Fruit fly (Drosophila melanogaster) whole organism, embryonic: ENCODE results near the gene jhamt.
A peak's percentile ranks its signal among the peaks of the same experiment; 100 is the strongest.

Experiments used
- CG1024 ChIP-seq: fragments of 200-800 bp; sonication (Bioruptor generic); IDR thresholded peaks from 2 replicates; pipeline ENCODE4 v1.3.6; 2022; ENCODE audit warnings: missing biosample characterization, missing genetic modification characterization
- CG10543 ChIP-seq: fragments of 200-800 bp; sonication (Bioruptor generic); optimal IDR thresholded peaks from 3 replicates; lab custom pipeline; 2017; ENCODE audit warnings: missing biosample characterization, mild to moderate bottlenecking, missing genetic modification characterization, moderate library complexity
- CG10565 ChIP-seq: fragments of 200-800 bp; sonication (Bioruptor generic); optimal IDR thresholded peaks from 3 replicates; lab custom pipeline; 2016; ENCODE audit warnings: missing biosample characterization, mild to moderate bottlenecking, missing genetic modification characterization
- CG10979 ChIP-seq: fragments of 200-800 bp; sonication (Bioruptor generic); optimal IDR thresholded peaks from 2 replicates; lab custom pipeline; 2018; ENCODE audit warnings: missing biosample characterization, mild to moderate bottlenecking, missing genetic modification characterization, moderate library complexity
- CG12236 ChIP-seq: fragments of 200-800 bp; sonication (Bioruptor generic); optimal IDR thresholded peaks from 2 replicates; lab custom pipeline; 2016; ENCODE audit warnings: missing biosample characterization, missing genetic modification characterization
- CG13287 ChIP-seq: fragments of 200-800 bp; sonication (Bioruptor generic); IDR thresholded peaks from 2 replicates; pipeline ENCODE4 v1.3.6; 2022; ENCODE audit warnings: missing biosample characterization, missing genetic modification characterization; ENCODE audit not compliant: partially characterized antibody
- CG13624 ChIP-seq: fragments of 200-800 bp; sonication (Bioruptor generic); optimal IDR thresholded peaks from 2 replicates; lab custom pipeline; 2016; ENCODE audit warnings: missing biosample characterization, missing genetic modification characterization
- CG15269 ChIP-seq: fragments of 200-800 bp; sonication (Bioruptor generic); optimal IDR thresholded peaks from 2 replicates; lab custom pipeline; 2018; ENCODE audit warnings: missing biosample characterization, mild to moderate bottlenecking, missing genetic modification characterization, moderate library complexity
- CG1529 ChIP-seq: fragments of 200-800 bp; sonication (Bioruptor generic); optimal IDR thresholded peaks from 3 replicates; lab custom pipeline; 2018; ENCODE audit warnings: missing biosample characterization, missing genetic modification characterization
- CG1602 ChIP-seq: fragments of 200-800 bp; sonication (Bioruptor generic); optimal IDR thresholded peaks from 3 replicates; lab custom pipeline; 2016; ENCODE audit warnings: missing biosample characterization, missing genetic modification characterization
- CG17385 ChIP-seq: fragments of 200-800 bp; sonication (Bioruptor generic); optimal IDR thresholded peaks from 3 replicates; lab custom pipeline; 2018; ENCODE audit warnings: missing biosample characterization, mild to moderate bottlenecking, missing genetic modification characterization
- CG17829 ChIP-seq: fragments of 200-800 bp; optimal IDR thresholded peaks from 2 replicates; lab custom pipeline; 2019; ENCODE audit warnings: missing biosample characterization, mild to moderate bottlenecking, missing genetic modification characterization, moderate library complexity
- CG17912 ChIP-seq: fragments of 200-800 bp; sonication (Bioruptor generic); optimal IDR thresholded peaks from 2 replicates; lab custom pipeline; 2018; ENCODE audit warnings: missing biosample characterization, mild to moderate bottlenecking, missing genetic modification characterization
- CG18476 ChIP-seq: fragments of 200-800 bp; sonication (Bioruptor generic); optimal IDR thresholded peaks from 2 replicates; lab custom pipeline; 2016; ENCODE audit warnings: missing biosample characterization, mild to moderate bottlenecking, missing genetic modification characterization
- CG2199 ChIP-seq: fragments of 200-800 bp; sonication (Bioruptor generic); IDR thresholded peaks from 3 replicates; pipeline ENCODE4 v1.3.6; 2022; ENCODE audit warnings: missing biosample characterization, missing genetic modification characterization
- CG2712 ChIP-seq: fragments of 200-800 bp; optimal IDR thresholded peaks from 3 replicates; lab custom pipeline; 2019; ENCODE audit warnings: missing biosample characterization, mild to moderate bottlenecking, missing genetic modification characterization, moderate library complexity
- CG31224 ChIP-seq: fragments of 200-800 bp; sonication (Bioruptor generic); IDR thresholded peaks from 2 replicates; pipeline ENCODE4 v1.3.6; 2022; ENCODE audit warnings: missing biosample characterization, missing genetic modification characterization
- CG32767 ChIP-seq: fragments of 200-800 bp; sonication (Bioruptor generic); IDR thresholded peaks from 2 replicates; pipeline ENCODE4 v1.3.6; 2022; ENCODE audit warnings: missing biosample characterization, missing genetic modification characterization
- CG34422 ChIP-seq: fragments of 200-800 bp; sonication (Bioruptor generic); IDR thresholded peaks from 3 replicates; pipeline ENCODE4 v1.3.6; 2022; ENCODE audit warnings: missing biosample characterization, missing genetic modification characterization
- CG4730 ChIP-seq: fragments of 200-800 bp; sonication (Bioruptor generic); IDR thresholded peaks from 2 replicates; pipeline ENCODE4 v1.3.6; 2022; ENCODE audit warnings: missing biosample characterization, missing genetic modification characterization
- CG4854 ChIP-seq: fragments of 200-800 bp; sonication (Bioruptor generic); optimal IDR thresholded peaks from 2 replicates; lab custom pipeline; 2016; ENCODE audit warnings: missing biosample characterization, missing genetic modification characterization, inconsistent platforms
- CG7745 ChIP-seq: fragments of 200-800 bp; sonication (Bioruptor generic); optimal IDR thresholded peaks from 2 replicates; lab custom pipeline; 2018; ENCODE audit warnings: missing biosample characterization, mild to moderate bottlenecking, missing genetic modification characterization, moderate library complexity
- CG8359 ChIP-seq: fragments of 200-800 bp; sonication (Bioruptor generic); optimal IDR thresholded peaks from 2 replicates; lab custom pipeline; 2017; ENCODE audit warnings: missing biosample characterization, mild to moderate bottlenecking, missing genetic modification characterization, borderline replicate concordance
- Dll ChIP-seq: fragments of 200-800 bp; sonication (Bioruptor generic); IDR thresholded peaks from 4 replicates; pipeline ENCODE4 v1.3.6; 2022; ENCODE audit warnings: missing biosample characterization, missing genetic modification characterization; ENCODE audit not compliant: partially characterized antibody
- Fer1 ChIP-seq: fragments of 200-800 bp; sonication (Bioruptor generic); optimal IDR thresholded peaks from 2 replicates; lab custom pipeline; 2017; ENCODE audit warnings: missing biosample characterization, mild to moderate bottlenecking, missing genetic modification characterization
- Gug ChIP-seq: fragments of 200-800 bp; sonication (Bioruptor generic); IDR thresholded peaks from 4 replicates; pipeline ENCODE4 v1.3.6; 2022; ENCODE audit warnings: missing biosample characterization, missing genetic modification characterization
- Kr ChIP-seq: fragments of 200-800 bp; sonication (Bioruptor generic); optimal IDR thresholded peaks from 2 replicates; lab custom pipeline; 2017; ENCODE audit warnings: missing biosample characterization, mild to moderate bottlenecking, missing genetic modification characterization
- Med ChIP-seq: fragments of 200-800 bp; sonication (Bioruptor generic); peaks from one replicate; lab custom pipeline; 2016; ENCODE audit warnings: missing biosample characterization, missing genetic modification characterization, mild to moderate bottlenecking, inconsistent platforms, moderate library complexity
- Mes4 ChIP-seq: fragments of 200-800 bp; sonication (Bioruptor generic); optimal IDR thresholded peaks from 2 replicates; lab custom pipeline; 2016; ENCODE audit warnings: missing biosample characterization, missing genetic modification characterization
- Neu2 ChIP-seq: fragments of 200-800 bp; sonication (Bioruptor generic); optimal IDR thresholded peaks from 3 replicates; lab custom pipeline; 2016; ENCODE audit warnings: missing biosample characterization, missing genetic modification characterization, borderline replicate concordance
- Nf-YC ChIP-seq: fragments of 200-800 bp; optimal IDR thresholded peaks from 3 replicates; lab custom pipeline; 2019; ENCODE audit warnings: missing biosample characterization, mild to moderate bottlenecking, missing genetic modification characterization, moderate library complexity
- Optix ChIP-seq: fragments of 200-800 bp; sonication (Bioruptor generic); IDR thresholded peaks from 3 replicates; pipeline ENCODE4 v1.3.6; 2022; ENCODE audit warnings: missing biosample characterization, missing genetic modification characterization
- Pdp1 ChIP-seq, 2 experiments: fragments of 200-800 bp; sonication (Bioruptor generic); optimal IDR thresholded peaks; 3 replicates each; lab custom pipeline; 2016; ENCODE audit warnings: missing biosample characterization in 2 of 2, missing genetic modification characterization in 2 of 2, mild to moderate bottlenecking in 1 of 2, moderate library complexity in 1 of 2
- Vsx1 ChIP-seq: fragments of 200-800 bp; sonication (Bioruptor generic); optimal IDR thresholded peaks from 2 replicates; lab custom pipeline; 2017; ENCODE audit warnings: missing biosample characterization, mild to moderate bottlenecking, missing genetic modification characterization, missing genetic modification reagents
- Xbp1 ChIP-seq: fragments of 200-800 bp; sonication (Bioruptor generic); optimal IDR thresholded peaks from 3 replicates; lab custom pipeline; 2016; ENCODE audit warnings: missing biosample characterization, mild to moderate bottlenecking, missing genetic modification characterization
- dysf ChIP-seq: fragments of 200-800 bp; sonication (Bioruptor generic); IDR thresholded peaks from 3 replicates; pipeline ENCODE4 v1.3.6; 2022; ENCODE audit warnings: missing biosample characterization, missing genetic modification characterization
- eyg ChIP-seq: fragments of 200-800 bp; sonication (Bioruptor generic); optimal IDR thresholded peaks from 3 replicates; lab custom pipeline; 2016; ENCODE audit warnings: missing biosample characterization, missing genetic modification characterization
- kni ChIP-seq: fragments of 200-800 bp; sonication (Bioruptor generic); optimal IDR thresholded peaks from 3 replicates; lab custom pipeline; 2017; ENCODE audit warnings: mild to moderate bottlenecking, missing biosample characterization, missing genetic modification reagents, missing genetic modification characterization
- lola ChIP-seq, 3 experiments: fragments of >200 bp in 2 of 3; fragments of 200-800 bp in 1 of 3; sonication (Bioruptor generic) in 1 of 3; optimal IDR thresholded peaks; 2 replicates each; lab custom pipeline; 2017 to 2019; ENCODE audit warnings: missing biosample characterization in 3 of 3, missing genetic modification characterization in 3 of 3, mild to moderate bottlenecking in 1 of 3, moderate library complexity in 1 of 3
- maf-S ChIP-seq: fragments of 200-800 bp; sonication (Bioruptor generic); optimal IDR thresholded peaks from 2 replicates; lab custom pipeline; 2016; ENCODE audit warnings: missing biosample characterization, missing genetic modification characterization
- onecut ChIP-seq: fragments of 200-800 bp; sonication (Bioruptor generic); IDR thresholded peaks from 2 replicates; pipeline ENCODE4 v1.3.6; 2022; ENCODE audit warnings: missing biosample characterization, missing genetic modification characterization
- prd ChIP-seq, 3 experiments: fragments of >200 bp in 2 of 3; fragments of 200-800 bp in 1 of 3; sonication (Bioruptor generic) in 1 of 3; optimal IDR thresholded peaks in 2 of 3; IDR thresholded peaks in 1 of 3; 2 replicates in 2 of 3; 3 replicates in 1 of 3; pipeline versions ENCODE4 v1.3.6 to Lab custom; 2017 to 2022; ENCODE audit warnings: missing biosample characterization in 1 of 3, missing genetic modification characterization in 1 of 3
- rib ChIP-seq: fragments of 200-800 bp; sonication (Bioruptor generic); IDR thresholded peaks from 2 replicates; pipeline ENCODE4 v1.3.6; 2022; ENCODE audit warnings: missing biosample characterization, missing genetic modification characterization
- sd ChIP-seq: fragments of 200-800 bp; sonication (Bioruptor generic); optimal IDR thresholded peaks from 3 replicates; lab custom pipeline; 2018; ENCODE audit warnings: missing biosample characterization, mild to moderate bottlenecking, missing genetic modification characterization, moderate library complexity
- so ChIP-seq: fragments of 200-800 bp; sonication (Bioruptor generic); IDR thresholded peaks from 3 replicates; pipeline ENCODE4 v1.3.6; 2022; ENCODE audit warnings: missing biosample characterization, missing genetic modification characterization
- sr ChIP-seq: fragments of 200-800 bp; sonication (Bioruptor generic); IDR thresholded peaks from 3 replicates; pipeline ENCODE4 v1.3.6; 2022; ENCODE audit warnings: missing biosample characterization, missing genetic modification characterization
- twi ChIP-seq: fragments of 200-800 bp; optimal IDR thresholded peaks from 2 replicates; lab custom pipeline; 2019; ENCODE audit warnings: missing biosample characterization, mild to moderate bottlenecking, missing genetic modification characterization, moderate library complexity
- vfl ChIP-seq: fragments of 200-800 bp; sonication (Bioruptor generic); optimal IDR thresholded peaks from 2 replicates; lab custom pipeline; 2016; ENCODE audit warnings: missing biosample characterization, missing genetic modification characterization
- yki ChIP-seq: fragments of >200 bp; optimal IDR thresholded peaks from 3 replicates; lab custom pipeline; 2018

Gene jhamt

DNA sequence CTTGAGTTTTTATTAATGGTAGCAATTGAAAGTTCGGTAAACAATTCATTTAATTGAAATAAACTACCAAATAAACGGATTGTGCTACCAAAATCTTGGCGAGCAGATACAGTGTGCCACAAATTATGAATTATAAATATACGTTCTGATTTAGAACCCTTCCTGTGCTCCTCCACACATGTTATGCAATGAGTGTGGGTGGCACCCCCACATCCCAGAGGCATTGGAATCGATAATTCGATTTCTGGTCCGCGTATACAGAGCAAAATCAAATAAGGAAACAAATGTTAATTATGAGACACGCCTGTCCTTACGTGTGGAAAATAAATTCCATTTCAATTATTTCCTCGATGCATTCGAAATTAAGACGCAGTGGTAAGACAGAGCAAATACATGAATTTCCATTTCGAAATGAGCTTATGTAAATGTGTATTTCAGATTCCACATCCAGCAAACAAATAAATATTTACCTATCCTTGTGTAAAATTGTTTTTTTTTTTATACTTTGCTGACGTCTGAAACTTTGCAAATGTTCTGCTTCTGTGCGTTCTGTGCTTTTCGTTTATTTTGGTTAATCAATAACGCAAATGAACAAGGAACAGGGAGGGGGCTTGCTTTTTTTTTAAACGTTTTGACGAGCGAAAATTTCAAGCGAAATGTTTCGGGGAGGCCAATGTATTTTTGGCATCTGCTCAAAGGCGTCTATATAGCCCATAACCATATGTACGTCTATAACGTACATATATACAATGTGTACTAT, 43.7 kb upstream of the jhamt start:
- TF ChIP-seq CG17385 (no peak), Fer1 (GFP tag; lab: Kevin White, UChicago) (no peak), Dll (GFP tag; lab: Robert Waterston, UW) (no peak), sr (GFP tag; lab: Robert Waterston, UW) (0 out of 3 replicates have a peak, but pooled peaks have one; percentile 35), Pdp1 (GFP tag; optimal IDR thresholded peaks at IDR 0.05; lab: Kevin White, UChicago) (peak in 1 of 2 experiments; percentile 85), prd (optimal IDR thresholded peaks at IDR 0.05; lab: Kevin White, UChicago) (no peak), prd (GFP tag; IDR thresholded peaks at IDR 0.05; lab: Robert Waterston, UW) (no peak), CG1602 (no peak), Med (GFP tag; lab: Kevin White, UChicago) (peak; percentile 10), Neu2 (GFP tag; lab: Kevin White, UChicago) (no peak), CG10979 (tag; lab: Kevin White, UChicago) (no peak), Vsx1 (GFP tag; lab: Kevin White, UChicago) (no peak), CG15269 (tag; lab: Kevin White, UChicago) (no peak), CG10543 (GFP tag; lab: Kevin White, UChicago) (peak; percentile 59), vfl (GFP tag; lab: Kevin White, UChicago) (no peak), CG7745 (tag; lab: Kevin White, UChicago) (no peak), Xbp1 (GFP tag; lab: Kevin White, UChicago) (no peak), maf-S (GFP tag; lab: Kevin White, UChicago) (no peak), CG4730 (GFP tag; lab: Robert Waterston, UW) (no peak), CG18476 (no peak), CG1529 (GFP tag; lab: Kevin White, UChicago) (no peak), Mes4 (GFP tag; lab: Kevin White, UChicago) (no peak), CG4854 (no peak), yki (no peak), sd (tag; lab: Kevin White, UChicago) (peak; percentile 79), eyg (no peak), Kr (no peak), onecut (peak; percentile 63), CG34422 (GFP tag; lab: Robert Waterston, UW) (no peak), rib (GFP tag; lab: Robert Waterston, UW) (peak; percentile 65)

DNA sequence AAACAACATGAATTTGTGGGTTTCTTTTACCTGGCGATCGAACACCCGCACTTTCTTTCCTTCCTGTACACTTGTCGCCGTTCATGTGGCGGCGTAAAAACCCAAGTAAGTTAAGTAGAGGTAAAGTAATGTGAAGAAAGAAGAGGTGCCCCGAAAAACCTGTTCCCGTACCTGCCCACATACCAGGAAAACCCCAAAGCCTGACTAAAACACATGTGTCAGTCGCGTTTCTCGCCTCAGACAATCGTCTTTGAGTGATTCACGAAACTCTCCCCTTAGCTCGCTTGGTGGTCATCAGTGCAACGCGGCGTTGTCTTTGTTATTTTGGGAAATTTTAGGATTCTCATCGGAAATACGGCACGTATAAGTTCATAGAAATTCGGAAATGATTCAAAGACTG, 42.2 kb upstream of the jhamt start:
- TF ChIP-seq CG2712 (no peak), Mes4 (GFP tag; lab: Kevin White, UChicago) (no peak), CG13624 (no peak), CG10565 (GFP tag; lab: Kevin White, UChicago) (no peak), Nf-YC (tag; lab: Kevin White, UChicago) (no peak), twi (tag; lab: Kevin White, UChicago) (peak; percentile 69), CG17829 (tag; lab: Kevin White, UChicago) (peak; percentile 17), CG12236 (GFP tag; lab: Kevin White, UChicago) (no peak), CG8359 (GFP tag; lab: Kevin White, UChicago) (no peak), Gug (GFP tag; lab: Robert Waterston, UW) (no peak), dysf (no peak), CG31224 (GFP tag; lab: Robert Waterston, UW) (no peak), CG32767 (GFP tag; lab: Robert Waterston, UW) (no peak), Optix (no peak), Neu2 (GFP tag; lab: Kevin White, UChicago) (peak; percentile 89), CG2199 (peak; percentile 58; the same call in 2 of the 3 replicates), so (GFP tag; lab: Robert Waterston, UW) (no peak), CG17912 (GFP tag; lab: Kevin White, UChicago) (no peak), CG13287 (no peak), lola (GFP tag; optimal IDR thresholded peaks at IDR 0.05; lab: Kevin White, UChicago) (no peak), kni (GFP tag; lab: Kevin White, UChicago) (peak; percentile 66), CG1024 (GFP tag; lab: Robert Waterston, UW) (no peak), Xbp1 (GFP tag; lab: Kevin White, UChicago) (no peak)
